Fruit fly (Drosophila melanogaster): Measurements from ENCODE around the gene Or2a.

DNA sequence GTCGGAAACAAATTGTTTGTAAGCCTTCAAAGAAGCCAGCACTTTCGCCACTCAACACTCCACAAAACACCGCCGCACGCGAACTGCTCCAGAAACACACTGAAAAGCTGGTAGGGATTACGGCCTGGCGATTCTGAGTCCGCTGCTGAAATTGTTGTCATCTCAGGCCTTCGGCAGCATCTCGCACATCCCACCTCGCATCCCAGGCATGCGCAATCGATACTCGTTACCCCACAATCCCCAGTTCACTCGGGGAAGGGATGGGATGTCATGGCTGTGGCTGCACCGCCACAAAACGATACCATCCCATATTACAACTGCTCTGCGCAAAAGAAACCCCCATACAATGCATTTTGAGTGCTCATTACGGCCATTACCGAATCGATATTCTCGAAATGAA, 13.7 kb downstream of the Or2a start, which contains the start of gene CG3078:
- no peak for TF ChIP-seq CG8478 (optimal IDR thresholded peaks at IDR 0.05)
- no peak for TF ChIP-seq psq (optimal IDR thresholded peaks at IDR 0.05)
- no peak for TF ChIP-seq EcR (GFP tag; optimal IDR thresholded peaks at IDR 0.05)
- no peak for TF ChIP-seq usp (GFP tag; optimal IDR thresholded peaks at IDR 0.05)
